Fruit fly (Drosophila melanogaster) whole organism, embryonic: ENCODE data around the gene CG10470.

Source experiments
- Antp ChIP-seq: fragments of 200-800 bp; sonication (Bioruptor generic); optimal IDR thresholded peaks from 3 replicates; lab custom pipeline; 2016; ENCODE audit warnings: missing biosample characterization, missing genetic modification characterization
- Asciz ChIP-seq: fragments of 200-800 bp; sonication (Bioruptor generic); optimal IDR thresholded peaks from 2 replicates; lab custom pipeline; 2017; ENCODE audit warnings: missing biosample characterization, mild to moderate bottlenecking, missing genetic modification characterization, missing genetic modification reagents
- CG11247 ChIP-seq: fragments of 200-800 bp; sonication (Bioruptor generic); IDR thresholded peaks from 2 replicates; pipeline ENCODE4 v1.3.6; 2022; ENCODE audit warnings: missing biosample characterization, missing genetic modification characterization
- CG12769 ChIP-seq: fragments of 200-800 bp; sonication (Bioruptor generic); optimal IDR thresholded peaks from 2 replicates; lab custom pipeline; 2019; ENCODE audit warnings: missing biosample characterization, mild to moderate bottlenecking, missing genetic modification characterization, moderate library complexity
- CG15073 ChIP-seq: fragments of 200-800 bp; sonication (Bioruptor generic); optimal IDR thresholded peaks from 2 replicates; lab custom pipeline; 2016; ENCODE audit warnings: missing biosample characterization, missing genetic modification characterization
- CG15269 ChIP-seq: fragments of 200-800 bp; sonication (Bioruptor generic); optimal IDR thresholded peaks from 2 replicates; lab custom pipeline; 2018; ENCODE audit warnings: missing biosample characterization, mild to moderate bottlenecking, missing genetic modification characterization, moderate library complexity
- CG1529 ChIP-seq: fragments of 200-800 bp; sonication (Bioruptor generic); optimal IDR thresholded peaks from 3 replicates; lab custom pipeline; 2018; ENCODE audit warnings: missing biosample characterization, missing genetic modification characterization
- CG17829 ChIP-seq: fragments of 200-800 bp; optimal IDR thresholded peaks from 2 replicates; lab custom pipeline; 2019; ENCODE audit warnings: missing biosample characterization, mild to moderate bottlenecking, missing genetic modification characterization, moderate library complexity
- CG34224 ChIP-seq: fragments of 200-800 bp; sonication (Bioruptor generic); IDR thresholded peaks from 3 replicates; pipeline ENCODE4 v1.3.6; 2022; ENCODE audit warnings: missing biosample characterization, missing genetic modification characterization; ENCODE audit not compliant: partially characterized antibody
- CG4707 ChIP-seq: fragments of 200-800 bp; sonication (Bioruptor generic); optimal IDR thresholded peaks from 2 replicates; lab custom pipeline; 2018; ENCODE audit warnings: missing biosample characterization, mild to moderate bottlenecking, missing genetic modification characterization, moderate library complexity
- CG6254 ChIP-seq: fragments of 200-800 bp; sonication (Bioruptor generic); optimal IDR thresholded peaks from 3 replicates; lab custom pipeline; 2017; ENCODE audit warnings: mild to moderate bottlenecking, missing biosample characterization, missing genetic modification reagents, missing genetic modification characterization
- CG6272 ChIP-seq: fragments of 200-800 bp; sonication (Bioruptor generic); IDR thresholded peaks from 2 replicates; pipeline ENCODE4 v1.3.6; 2022; ENCODE audit warnings: missing biosample characterization, missing genetic modification characterization
- CG6765 ChIP-seq: fragments of 200-800 bp; sonication (Bioruptor generic); optimal IDR thresholded peaks from 3 replicates; lab custom pipeline; 2017; ENCODE audit warnings: missing biosample characterization, mild to moderate bottlenecking, missing genetic modification characterization
- CG6791 ChIP-seq: fragments of 200-800 bp; sonication (Bioruptor generic); IDR thresholded peaks from 3 replicates; pipeline ENCODE4 v1.3.6; 2022; ENCODE audit warnings: missing biosample characterization, missing genetic modification characterization; ENCODE audit not compliant: partially characterized antibody
- CG7357 ChIP-seq: fragments of 200-800 bp; sonication (Bioruptor generic); IDR thresholded peaks from 3 replicates; pipeline ENCODE4 v1.3.6; 2022; ENCODE audit warnings: missing biosample characterization, missing genetic modification characterization
- CkIIα-i1 ChIP-seq: fragments of 200-800 bp; sonication (Bioruptor generic); IDR thresholded peaks from 2 replicates; pipeline ENCODE4 v1.3.6; 2022; ENCODE audit warnings: missing biosample characterization, missing genetic modification characterization
- Doc3 ChIP-seq: fragments of 200-800 bp; sonication (Bioruptor generic); IDR thresholded peaks from 3 replicates; pipeline ENCODE4 v1.3.6; 2022; ENCODE audit warnings: missing biosample characterization, missing genetic modification characterization; ENCODE audit not compliant: partially characterized antibody
- Drgx ChIP-seq: fragments of 200-800 bp; sonication (Bioruptor generic); IDR thresholded peaks from 2 replicates; pipeline ENCODE4 v1.3.6; 2022; ENCODE audit warnings: missing biosample characterization, missing genetic modification characterization
- ERR ChIP-seq: fragments of 200-800 bp; sonication (Bioruptor generic); optimal IDR thresholded peaks from 2 replicates; lab custom pipeline; 2016; ENCODE audit warnings: missing biosample characterization, missing genetic modification characterization
- H15 ChIP-seq: fragments of 200-800 bp; sonication (Bioruptor generic); IDR thresholded peaks from 3 replicates; pipeline ENCODE4 v1.3.6; 2022; ENCODE audit warnings: missing biosample characterization, missing genetic modification characterization
- Hey ChIP-seq: fragments of 200-800 bp; sonication (Bioruptor generic); optimal IDR thresholded peaks from 3 replicates; lab custom pipeline; 2018; ENCODE audit warnings: missing biosample characterization, mild to moderate bottlenecking, missing genetic modification characterization
- Hmr ChIP-seq: fragments of 200-800 bp; sonication (Bioruptor generic); optimal IDR thresholded peaks from 3 replicates; lab custom pipeline; 2017; ENCODE audit warnings: mild to moderate bottlenecking, missing biosample characterization, missing genetic modification reagents, missing genetic modification characterization
- Hsf ChIP-seq: fragments of 200-800 bp; sonication (Bioruptor generic); optimal IDR thresholded peaks from 3 replicates; lab custom pipeline; 2016; ENCODE audit warnings: missing biosample characterization, missing genetic modification characterization
- Med ChIP-seq: fragments of 200-800 bp; sonication (Bioruptor generic); peaks from one replicate; lab custom pipeline; 2016; ENCODE audit warnings: missing biosample characterization, missing genetic modification characterization, mild to moderate bottlenecking, inconsistent platforms, moderate library complexity
- Mrtf ChIP-seq: fragments of 200-800 bp; sonication (Bioruptor generic); IDR thresholded peaks from 3 replicates; pipeline ENCODE4 v1.3.6; 2022; ENCODE audit warnings: missing biosample characterization, missing genetic modification characterization
- NFAT ChIP-seq: fragments of 200-800 bp; sonication (Bioruptor generic); IDR thresholded peaks from 2 replicates; pipeline ENCODE4 v1.3.6; 2022; ENCODE audit warnings: missing biosample characterization, missing genetic modification characterization
- Oaz ChIP-seq: fragments of 200-800 bp; sonication (Bioruptor generic); IDR thresholded peaks from 2 replicates; pipeline ENCODE4 v1.3.6; 2022; ENCODE audit warnings: missing biosample characterization, missing genetic modification characterization
- Rfx ChIP-seq: fragments of 200-800 bp; sonication (Bioruptor generic); IDR thresholded peaks from 2 replicates; pipeline ENCODE4 v1.3.6; 2022; ENCODE audit warnings: missing biosample characterization, missing genetic modification characterization
- Scr ChIP-seq: fragments of 200-800 bp; sonication (Bioruptor generic); IDR thresholded peaks from 2 replicates; pipeline ENCODE4 v1.3.6; 2022; ENCODE audit warnings: missing biosample characterization, missing genetic modification characterization; ENCODE audit not compliant: partially characterized antibody
- Ssrp ChIP-seq: fragments of 200-800 bp; sonication (Bioruptor generic); optimal IDR thresholded peaks from 2 replicates; lab custom pipeline; 2018; ENCODE audit warnings: missing biosample characterization, mild to moderate bottlenecking, missing genetic modification characterization, moderate library complexity
- Trl ChIP-seq, 3 experiments: fragments of >200 bp in 2 of 3; fragments of 200-800 bp in 1 of 3; sonication (Bioruptor generic) in 1 of 3; optimal IDR thresholded peaks; 2 replicates in 1 of 3; 3 replicates in 2 of 3; lab custom pipeline; 2016 to 2017; ENCODE audit warnings: missing biosample characterization in 1 of 3, missing genetic modification characterization in 1 of 3
- cas ChIP-seq: fragments of 200-800 bp; sonication (Bioruptor generic); IDR thresholded peaks from 2 replicates; pipeline ENCODE4 v1.3.6; 2022; ENCODE audit warnings: missing biosample characterization, missing genetic modification characterization
- da ChIP-seq: fragments of 200-800 bp; sonication (Bioruptor generic); optimal IDR thresholded peaks from 2 replicates; lab custom pipeline; 2016; ENCODE audit warnings: missing biosample characterization, missing genetic modification characterization
- en ChIP-seq: fragments of 200-800 bp; sonication (Bioruptor generic); optimal IDR thresholded peaks from 2 replicates; lab custom pipeline; 2016; ENCODE audit warnings: missing biosample characterization, missing genetic modification characterization
- fd96Cb ChIP-seq: fragments of 200-800 bp; sonication (Bioruptor generic); optimal IDR thresholded peaks from 2 replicates; lab custom pipeline; 2018; ENCODE audit warnings: missing biosample characterization, mild to moderate bottlenecking, missing genetic modification characterization, moderate library complexity
- gfzf ChIP-seq: fragments of 200-800 bp; sonication (Bioruptor generic); optimal IDR thresholded peaks from 2 replicates; lab custom pipeline; 2016; ENCODE audit warnings: missing biosample characterization, mild to moderate bottlenecking, missing genetic modification characterization, moderate library complexity
- gsb ChIP-seq: fragments of 200-800 bp; sonication (Bioruptor generic); IDR thresholded peaks from 2 replicates; pipeline ENCODE4 v1.3.6; 2022; ENCODE audit warnings: missing biosample characterization, missing genetic modification characterization
- h ChIP-seq: fragments of >200 bp; optimal IDR thresholded peaks from 2 replicates; lab custom pipeline; 2017
- hb ChIP-seq: fragments of 200-800 bp; sonication (Bioruptor generic); IDR thresholded peaks from 3 replicates; pipeline ENCODE4 v1.3.6; 2022; ENCODE audit warnings: missing biosample characterization, missing genetic modification characterization; ENCODE audit not compliant: partially characterized antibody
- ken ChIP-seq: fragments of 200-800 bp; sonication (Bioruptor generic); IDR thresholded peaks from 3 replicates; pipeline ENCODE4 v1.3.6; 2022; ENCODE audit warnings: missing biosample characterization, missing genetic modification characterization
- knrl ChIP-seq: fragments of 200-800 bp; sonication (Bioruptor generic); IDR thresholded peaks from 3 replicates; pipeline ENCODE4 v1.3.6; 2022; ENCODE audit warnings: missing biosample characterization, missing genetic modification characterization; ENCODE audit not compliant: partially characterized antibody
- lilli ChIP-seq: fragments of 200-800 bp; sonication (Bioruptor generic); optimal IDR thresholded peaks from 3 replicates; lab custom pipeline; 2016; ENCODE audit warnings: missing biosample characterization, missing genetic modification characterization
- lov ChIP-seq, 2 experiments: fragments of 200-800 bp in 1 of 2; fragments of >200 bp in 1 of 2; sonication (Bioruptor generic) in 1 of 2; IDR thresholded peaks in 1 of 2; optimal IDR thresholded peaks in 1 of 2; 2 replicates in 1 of 2; 3 replicates in 1 of 2; pipeline versions ENCODE4 v1.3.6 to Lab custom; 2017 to 2022; ENCODE audit warnings: missing biosample characterization in 1 of 2, missing genetic modification characterization in 1 of 2
- p53 ChIP-seq: fragments of 200-800 bp; sonication (Bioruptor generic); optimal IDR thresholded peaks from 2 replicates; lab custom pipeline; 2016; ENCODE audit warnings: missing biosample characterization, missing genetic modification characterization
- pnt ChIP-seq: fragments of 200-800 bp; sonication (Bioruptor generic); optimal IDR thresholded peaks from 3 replicates; lab custom pipeline; 2016; ENCODE audit warnings: missing biosample characterization, missing genetic modification characterization
- pum ChIP-seq: fragments of 200-800 bp; sonication (Bioruptor generic); optimal IDR thresholded peaks from 2 replicates; lab custom pipeline; 2016; ENCODE audit warnings: missing biosample characterization, missing genetic modification characterization
- sug ChIP-seq: fragments of 200-800 bp; optimal IDR thresholded peaks from 2 replicates; lab custom pipeline; 2019; ENCODE audit warnings: missing biosample characterization, mild to moderate bottlenecking, missing genetic modification characterization, moderate library complexity
- tgo ChIP-seq: fragments of 200-800 bp; sonication (Bioruptor generic); IDR thresholded peaks from 3 replicates; pipeline ENCODE4 v1.3.6; 2022; ENCODE audit warnings: missing biosample characterization, missing genetic modification characterization
- ttk ChIP-seq: fragments of 200-800 bp; sonication (Bioruptor generic); IDR thresholded peaks from 2 replicates; pipeline ENCODE4 v2.1.2; 2022; ENCODE audit warnings: missing biosample characterization, missing genetic modification characterization

The CG10470 gene

dm6 chr2L:19009130-19009529, 39.7 kb upstream of the CG10470 start, which contains the start of gene RpL30 (continued):
- TF ChIP-seq CG34224 (GFP tag; lab: Robert Waterston, UW) = 0 out of 3 replicates have a peak, but pooled peaks have one; percentile 55
- TF ChIP-seq da = peak; percentile 88
- TF ChIP-seq hb (GFP tag; lab: Robert Waterston, UW) = no peak
- peak; percentile 86 for TF ChIP-seq NFAT
- peak; percentile 90 for TF ChIP-seq Asciz
- TF ChIP-seq pum (GFP tag; lab: Kevin White, UChicago) = peak; percentile 80
- peak; percentile 26; the same call in 1 of the 3 replicates for TF ChIP-seq Doc3 (GFP tag; lab: Robert Waterston, UW)
- TF ChIP-seq gfzf (GFP tag; lab: Kevin White, UChicago) = peak; percentile 100
- peak; percentile 85 for TF ChIP-seq CG1529 (GFP tag; lab: Kevin White, UChicago)
- TF ChIP-seq fd96Cb (tag; lab: Kevin White, UChicago) = peak; percentile 51
- peak; percentile 93 for TF ChIP-seq p53
- peak; percentile 99 for TF ChIP-seq Hmr (GFP tag; lab: Kevin White, UChicago)
- peak; percentile 65 for TF ChIP-seq Scr
- peak; percentile 55; the same call in 2 of the 3 replicates for TF ChIP-seq CG7357
- peak; percentile 74 for TF ChIP-seq gsb (GFP tag; lab: Robert Waterston, UW)
- TF ChIP-seq H15 (GFP tag; lab: Robert Waterston, UW) = peak; percentile 87
- 0 out of 2 replicates have a peak, but pooled peaks have one; percentile 52 for TF ChIP-seq CkIIα-i1
- TF ChIP-seq Mrtf (GFP tag; lab: Robert Waterston, UW) = peak; percentile 57; the same call in 2 of the 3 replicates
- peak; percentile 36 for TF ChIP-seq pnt (GFP tag; lab: Kevin White, UChicago)
- TF ChIP-seq sug (tag; lab: Kevin White, UChicago) = peak; percentile 89
- peak; percentile 81 for TF ChIP-seq CG11247 (GFP tag; lab: Robert Waterston, UW)
- no peak for TF ChIP-seq lov (optimal IDR thresholded peaks at IDR 0.05; lab: Kevin White, UChicago)
- peak; percentile 95 for TF ChIP-seq lov (GFP tag; IDR thresholded peaks at IDR 0.05; lab: Robert Waterston, UW)
- peak; percentile 88 for TF ChIP-seq ken (GFP tag; lab: Robert Waterston, UW)
- peak; percentile 80 for TF ChIP-seq ERR
- TF ChIP-seq Rfx (GFP tag; lab: Robert Waterston, UW) = peak; percentile 93
- TF ChIP-seq CG15073 (GFP tag; lab: Kevin White, UChicago) = no peak
- TF ChIP-seq knrl = peak; percentile 74
- peak; percentile 73 for TF ChIP-seq Oaz (GFP tag; lab: Robert Waterston, UW)
- TF ChIP-seq Antp (GFP tag; lab: Kevin White, UChicago) = peak; percentile 79
- TF ChIP-seq CG4707 (GFP tag; lab: Kevin White, UChicago) = peak; percentile 94
- peak; percentile 74 for TF ChIP-seq ttk (GFP tag; lab: Robert Waterston, UW)
- no peak for TF ChIP-seq h
- peak; percentile 60 for TF ChIP-seq Drgx
- TF ChIP-seq CG6272 = peak; percentile 72
- TF ChIP-seq CG6791 (GFP tag; lab: Robert Waterston, UW) = peak; percentile 64
- peak; percentile 97 for TF ChIP-seq CG6765 (GFP tag; lab: Kevin White, UChicago)
- TF ChIP-seq CG12769 = peak; percentile 94
- peak; percentile 79 for TF ChIP-seq lilli (GFP tag; lab: Kevin White, UChicago)
- peak; percentile 21 for TF ChIP-seq Ssrp
- peak; percentile 88 for TF ChIP-seq Hsf (GFP tag; lab: Kevin White, UChicago)
- TF ChIP-seq Hey (tag; lab: Kevin White, UChicago) = peak; percentile 84
- TF ChIP-seq Med (GFP tag; lab: Kevin White, UChicago) = peak; percentile 99
- TF ChIP-seq CG17829 (tag; lab: Kevin White, UChicago) = peak; percentile 90
- TF ChIP-seq CG6254 = peak; percentile 87
- TF ChIP-seq CG15269 (tag; lab: Kevin White, UChicago) = peak; percentile 79
- peak; percentile 84 for TF ChIP-seq en (GFP tag; lab: Kevin White, UChicago)
- peak in 1 of 2 experiments; percentile 12 for TF ChIP-seq Trl (optimal IDR thresholded peaks at IDR 0.05; lab: Kevin White, UChicago)
- peak; percentile 94 for TF ChIP-seq Trl (GFP tag; optimal IDR thresholded peaks at IDR 0.05; lab: Kevin White, UChicago)
- TF ChIP-seq cas = peak; percentile 55; the same call in 1 of the 2 replicates
- peak; percentile 81 for TF ChIP-seq tgo (GFP tag; lab: Robert Waterston, UW)
